Worm (Caenorhabditis elegans) whole organism, late embryonic: ENCODE results near the gene frpr-19.

Experiments
- K09A11.1 ChIP-seq: sonication (generic microtip); optimal IDR thresholded peaks from 2 replicates; lab custom pipeline; 2017; ENCODE audit warnings: antibody characterized with exemption, mild to moderate bottlenecking, missing genetic modification characterization, missing compliant biosample characterization; ENCODE audit not compliant: insufficient read depth
- elt-2 ChIP-seq: sonication (generic microtip); optimal IDR thresholded peaks from 2 replicates; lab custom pipeline; 2016; ENCODE audit warnings: missing genetic modification reagents, missing genetic modification characterization, missing compliant biosample characterization
- elt-4 ChIP-seq: sonication (generic microtip); optimal IDR thresholded peaks from 2 replicates; lab custom pipeline; 2016; ENCODE audit warnings: missing genetic modification characterization, missing compliant biosample characterization
- gmeb-2 ChIP-seq: sonication (generic microtip); optimal IDR thresholded peaks from 2 replicates; lab custom pipeline; 2016; ENCODE audit warnings: missing genetic modification characterization, inconsistent platforms, missing compliant biosample characterization
- hlh-13 ChIP-seq: fragments of 200-800 bp; sonication (Bioruptor generic); optimal IDR thresholded peaks from 2 replicates; lab custom pipeline; 2018; ENCODE audit warnings: mild to moderate bottlenecking, missing genetic modification characterization, missing compliant biosample characterization
- nhr-232 ChIP-seq: sonication (generic microtip); optimal IDR thresholded peaks from 2 replicates; lab custom pipeline; 2016; ENCODE audit warnings: missing genetic modification characterization, missing compliant biosample characterization
- pha-2 ChIP-seq: sonication (generic microtip); optimal IDR thresholded peaks from 2 replicates; lab custom pipeline; 2017; ENCODE audit warnings: mild to moderate bottlenecking, missing genetic modification characterization, missing compliant biosample characterization
- pha-4 ChIP-seq: fragments of 150-350 bp; optimal IDR thresholded peaks from 2 replicates; lab custom pipeline; 2018; ENCODE audit warnings: missing biosample characterization, missing genetic modification reagents, missing genetic modification characterization
- tbx-2 ChIP-seq: sonication (generic microtip); optimal IDR thresholded peaks from 2 replicates; lab custom pipeline; 2016; ENCODE audit warnings: missing genetic modification characterization, missing compliant biosample characterization

DNA sequence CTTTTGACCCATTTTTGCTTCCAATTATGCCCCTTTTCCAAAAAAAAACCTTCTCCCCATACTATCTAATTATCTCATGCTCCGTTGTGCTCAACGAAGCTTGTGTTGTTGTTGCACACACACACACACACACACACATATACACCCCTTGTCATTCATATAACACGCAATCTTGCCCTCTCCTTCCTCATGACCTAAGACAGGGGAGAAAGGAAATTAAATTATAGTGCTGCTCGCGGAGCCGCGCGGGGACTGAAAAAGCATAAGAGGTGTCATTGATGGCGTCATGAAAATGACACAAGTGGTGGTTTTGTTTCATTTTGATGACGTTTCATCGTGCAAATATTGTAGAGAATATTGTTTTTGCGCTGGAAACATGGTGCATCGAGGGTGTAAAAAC, 45.3 kb upstream of the frpr-19 start:
- TF ChIP-seq K09A11.1 (tag; lab: Kevin White, UChicago) (no peak), elt-2 (tag; lab: Kevin White, UChicago) (no peak), elt-4 (no peak), pha-2 (tag; lab: Kevin White, UChicago) (no peak), pha-4 (tag; lab: Kevin White, UChicago) (no peak), tbx-2 (tag; lab: Kevin White, UChicago) (no peak), hlh-13 (GFP tag; lab: Kevin White, UChicago) (no peak), gmeb-2 (tag; lab: Kevin White, UChicago) (no peak), nhr-232 (tag; lab: Kevin White, UChicago) (no peak)
